Fruit fly (Drosophila melanogaster) whole organism, embryonic: ENCODE results near the gene Gcna.

Source experiments
- CG10209 ChIP-seq: fragments of 200-800 bp; sonication (Bioruptor generic); optimal IDR thresholded peaks from 3 replicates; lab custom pipeline; 2017; ENCODE audit warnings: missing biosample characterization, mild to moderate bottlenecking, missing genetic modification characterization, missing genetic modification reagents
- CG11504 ChIP-seq: fragments of 200-800 bp; sonication (Bioruptor generic); optimal IDR thresholded peaks from 3 replicates; lab custom pipeline; 2019; ENCODE audit warnings: missing biosample characterization, mild to moderate bottlenecking, missing genetic modification characterization, moderate library complexity
- CG13296 ChIP-seq: fragments of 200-800 bp; sonication (Bioruptor generic); optimal IDR thresholded peaks from 3 replicates; lab custom pipeline; 2018; ENCODE audit warnings: missing biosample characterization, mild to moderate bottlenecking, missing genetic modification characterization
- CG14441 ChIP-seq: fragments of 200-800 bp; sonication (Bioruptor generic); IDR thresholded peaks from 2 replicates; pipeline ENCODE4 v1.3.6; 2022; ENCODE audit warnings: missing biosample characterization, missing genetic modification characterization
- CG15601 ChIP-seq: fragments of 200-800 bp; sonication (Bioruptor generic); optimal IDR thresholded peaks from 3 replicates; lab custom pipeline; 2019; ENCODE audit warnings: missing biosample characterization, mild to moderate bottlenecking, missing genetic modification characterization, moderate library complexity
- CG16779 ChIP-seq: fragments of 200-800 bp; sonication (Bioruptor generic); IDR thresholded peaks from 2 replicates; pipeline ENCODE4 v1.3.6; 2022; ENCODE audit warnings: missing biosample characterization, missing genetic modification characterization
- CG17829 ChIP-seq: fragments of 200-800 bp; optimal IDR thresholded peaks from 2 replicates; lab custom pipeline; 2019; ENCODE audit warnings: missing biosample characterization, mild to moderate bottlenecking, missing genetic modification characterization, moderate library complexity
- CG1832 ChIP-seq: fragments of 200-800 bp; sonication (Bioruptor generic); optimal IDR thresholded peaks from 2 replicates; lab custom pipeline; 2017; ENCODE audit warnings: missing biosample characterization, mild to moderate bottlenecking, missing genetic modification characterization, inconsistent platforms
- CG2678 ChIP-seq: fragments of 200-800 bp; sonication (Bioruptor generic); optimal IDR thresholded peaks from 3 replicates; lab custom pipeline; 2019; ENCODE audit warnings: missing biosample characterization, mild to moderate bottlenecking, missing genetic modification characterization, moderate library complexity
- CG30403 ChIP-seq: fragments of 200-800 bp; sonication (Bioruptor generic); optimal IDR thresholded peaks from 3 replicates; lab custom pipeline; 2016; ENCODE audit warnings: missing biosample characterization, missing genetic modification characterization
- CG33213 ChIP-seq: fragments of 200-800 bp; sonication (Bioruptor generic); optimal IDR thresholded peaks from 3 replicates; lab custom pipeline; 2016; ENCODE audit warnings: missing biosample characterization, missing genetic modification characterization
- CG3407 ChIP-seq: fragments of 200-800 bp; sonication (Bioruptor generic); optimal IDR thresholded peaks from 2 replicates; lab custom pipeline; 2018; ENCODE audit warnings: missing biosample characterization, mild to moderate bottlenecking, missing genetic modification characterization
- CG3995 ChIP-seq: fragments of 200-800 bp; sonication (Bioruptor generic); optimal IDR thresholded peaks from 3 replicates; lab custom pipeline; 2016; ENCODE audit warnings: missing biosample characterization, missing genetic modification characterization
- CG6813 ChIP-seq: fragments of 200-800 bp; sonication (Bioruptor generic); optimal IDR thresholded peaks from 2 replicates; lab custom pipeline; 2017; ENCODE audit warnings: missing biosample characterization, missing genetic modification characterization, mild to moderate bottlenecking, moderate library complexity, missing genetic modification reagents
- CG7839 ChIP-seq: fragments of 200-800 bp; sonication (Bioruptor generic); optimal IDR thresholded peaks from 3 replicates; lab custom pipeline; 2018; ENCODE audit warnings: missing biosample characterization, mild to moderate bottlenecking, missing genetic modification characterization, moderate library complexity
- CG8478 ChIP-seq: fragments of >200 bp; optimal IDR thresholded peaks from 2 replicates; lab custom pipeline; 2018
- CG8765 ChIP-seq: fragments of 200-800 bp; sonication (Bioruptor generic); IDR thresholded peaks from 2 replicates; pipeline ENCODE4 v1.3.6; 2022; ENCODE audit warnings: missing biosample characterization, missing genetic modification characterization
- Drgx ChIP-seq: fragments of 200-800 bp; sonication (Bioruptor generic); IDR thresholded peaks from 2 replicates; pipeline ENCODE4 v1.3.6; 2022; ENCODE audit warnings: missing biosample characterization, missing genetic modification characterization
- Ets65A ChIP-seq: fragments of 200-800 bp; sonication (Bioruptor generic); peaks from one replicate; lab custom pipeline; 2016; ENCODE audit warnings: missing biosample characterization, missing genetic modification characterization
- Fer1 ChIP-seq: fragments of 200-800 bp; sonication (Bioruptor generic); optimal IDR thresholded peaks from 2 replicates; lab custom pipeline; 2017; ENCODE audit warnings: missing biosample characterization, mild to moderate bottlenecking, missing genetic modification characterization
- HLH3B ChIP-seq: fragments of 200-800 bp; sonication (Bioruptor generic); IDR thresholded peaks from 2 replicates; pipeline ENCODE4 v1.3.6; 2022; ENCODE audit warnings: missing biosample characterization, missing genetic modification characterization
- Hr78 ChIP-seq, 2 experiments: fragments of 200-800 bp in 1 of 2; fragments of >200 bp in 1 of 2; sonication (Bioruptor generic) in 1 of 2; optimal IDR thresholded peaks; 2 replicates each; lab custom pipeline; 2017 to 2019; ENCODE audit warnings: missing biosample characterization in 2 of 2, missing genetic modification characterization in 2 of 2, mild to moderate bottlenecking in 1 of 2, moderate library complexity in 1 of 2
- MTF-1 ChIP-seq: fragments of 200-800 bp; sonication (Bioruptor generic); optimal IDR thresholded peaks from 2 replicates; lab custom pipeline; 2018; ENCODE audit warnings: missing biosample characterization, mild to moderate bottlenecking, missing genetic modification characterization, borderline replicate concordance
- Med ChIP-seq: fragments of 200-800 bp; sonication (Bioruptor generic); peaks from one replicate; lab custom pipeline; 2016; ENCODE audit warnings: missing biosample characterization, missing genetic modification characterization, mild to moderate bottlenecking, inconsistent platforms, moderate library complexity
- Sry-δ ChIP-seq: fragments of 200-800 bp; sonication (Bioruptor generic); optimal IDR thresholded peaks from 2 replicates; lab custom pipeline; 2016; ENCODE audit warnings: missing biosample characterization, missing genetic modification characterization
- bcd ChIP-seq: fragments of 200-800 bp; sonication (Bioruptor generic); optimal IDR thresholded peaks from 2 replicates; lab custom pipeline; 2017; ENCODE audit warnings: missing biosample characterization, mild to moderate bottlenecking, missing genetic modification characterization
- crp ChIP-seq, 2 experiments: fragments of 200-800 bp; sonication (Bioruptor generic); optimal IDR thresholded peaks; 2 replicates in 1 of 2; 3 replicates in 1 of 2; lab custom pipeline; 2017; ENCODE audit warnings: missing biosample characterization in 2 of 2, missing genetic modification characterization in 2 of 2, mild to moderate bottlenecking in 1 of 2, moderate library complexity in 1 of 2
- dan ChIP-seq: fragments of 200-800 bp; sonication (Bioruptor generic); IDR thresholded peaks from 2 replicates; pipeline ENCODE4 v1.3.6; 2022; ENCODE audit warnings: missing biosample characterization, missing genetic modification characterization
- dmrt99B ChIP-seq: fragments of 200-800 bp; sonication (Bioruptor generic); optimal IDR thresholded peaks from 2 replicates; lab custom pipeline; 2018; ENCODE audit warnings: missing biosample characterization, mild to moderate bottlenecking, missing genetic modification characterization, moderate library complexity
- dpn ChIP-seq, 2 experiments: fragments of 200-800 bp; sonication (Bioruptor generic); optimal IDR thresholded peaks; 3 replicates each; lab custom pipeline; 2016; ENCODE audit warnings: missing biosample characterization in 2 of 2, missing genetic modification characterization in 2 of 2
- fu2 ChIP-seq: fragments of 200-800 bp; sonication (Bioruptor generic); optimal IDR thresholded peaks from 2 replicates; lab custom pipeline; 2016; ENCODE audit warnings: missing biosample characterization, missing genetic modification characterization
- h ChIP-seq: fragments of >200 bp; optimal IDR thresholded peaks from 2 replicates; lab custom pipeline; 2017
- ken ChIP-seq: fragments of 200-800 bp; sonication (Bioruptor generic); IDR thresholded peaks from 3 replicates; pipeline ENCODE4 v1.3.6; 2022; ENCODE audit warnings: missing biosample characterization, missing genetic modification characterization
- knrl ChIP-seq: fragments of 200-800 bp; sonication (Bioruptor generic); IDR thresholded peaks from 3 replicates; pipeline ENCODE4 v1.3.6; 2022; ENCODE audit warnings: missing biosample characterization, missing genetic modification characterization; ENCODE audit not compliant: partially characterized antibody
- lilli ChIP-seq: fragments of 200-800 bp; sonication (Bioruptor generic); optimal IDR thresholded peaks from 3 replicates; lab custom pipeline; 2016; ENCODE audit warnings: missing biosample characterization, missing genetic modification characterization
- lov ChIP-seq, 2 experiments: fragments of 200-800 bp in 1 of 2; fragments of >200 bp in 1 of 2; sonication (Bioruptor generic) in 1 of 2; IDR thresholded peaks in 1 of 2; optimal IDR thresholded peaks in 1 of 2; 2 replicates in 1 of 2; 3 replicates in 1 of 2; pipeline versions ENCODE4 v1.3.6 to Lab custom; 2017 to 2022; ENCODE audit warnings: missing biosample characterization in 1 of 2, missing genetic modification characterization in 1 of 2
- mam ChIP-seq: fragments of 200-800 bp; sonication (Bioruptor generic); optimal IDR thresholded peaks from 3 replicates; lab custom pipeline; 2016; ENCODE audit warnings: missing biosample characterization, missing genetic modification characterization
- odd ChIP-seq: fragments of 200-800 bp; sonication (Bioruptor generic); optimal IDR thresholded peaks from 2 replicates; lab custom pipeline; 2017; ENCODE audit warnings: missing biosample characterization, mild to moderate bottlenecking, missing genetic modification characterization
- otp ChIP-seq: fragments of 200-800 bp; sonication (Bioruptor generic); IDR thresholded peaks from 3 replicates; pipeline ENCODE4, ENCODE4 v1.3.6; 2022; ENCODE audit warnings: missing biosample characterization, missing genetic modification characterization
- pan ChIP-seq, 4 experiments: fragments of >200 bp in 3 of 4; fragments of 200-800 bp in 1 of 4; sonication (Bioruptor generic) in 1 of 4; optimal IDR thresholded peaks in 3 of 4; IDR thresholded peaks in 1 of 4; 2 replicates each; pipeline versions ENCODE4 v1.3.6 to Lab custom; 2017 to 2022; ENCODE audit warnings: missing biosample characterization in 2 of 4, missing genetic modification characterization in 2 of 4, mixed read lengths in 1 of 4
- pnt ChIP-seq: fragments of 200-800 bp; sonication (Bioruptor generic); optimal IDR thresholded peaks from 3 replicates; lab custom pipeline; 2016; ENCODE audit warnings: missing biosample characterization, missing genetic modification characterization
- pzg ChIP-seq: fragments of 200-800 bp; sonication (Bioruptor generic); optimal IDR thresholded peaks from 3 replicates; lab custom pipeline; 2018; ENCODE audit warnings: missing biosample characterization, mild to moderate bottlenecking, missing genetic modification characterization, moderate library complexity
- row ChIP-seq: fragments of 200-800 bp; sonication (Bioruptor generic); IDR thresholded peaks from 3 replicates; pipeline ENCODE4 v1.3.6; 2022; ENCODE audit warnings: missing biosample characterization, missing genetic modification characterization
- shn ChIP-seq: fragments of 200-800 bp; sonication (Bioruptor generic); optimal IDR thresholded peaks from 3 replicates; lab custom pipeline; 2016; ENCODE audit warnings: missing biosample characterization, missing genetic modification characterization
- slbo ChIP-seq: fragments of 200-800 bp; sonication (Bioruptor generic); IDR thresholded peaks from 2 replicates; pipeline ENCODE4 v1.3.6; 2022; ENCODE audit warnings: missing biosample characterization, missing genetic modification characterization
- slp2 ChIP-seq: fragments of 200-800 bp; sonication (Bioruptor generic); optimal IDR thresholded peaks from 2 replicates; lab custom pipeline; 2016; ENCODE audit warnings: missing biosample characterization, missing genetic modification characterization

Gene Gcna

dm6 chrX:1828097-1828496 is 37.5 kb downstream of the Gcna start (continued):
- TF ChIP-seq CG17829 (tag; lab: Kevin White, UChicago) (no peak), mam (GFP tag; lab: Kevin White, UChicago) (no peak)

dm6 chrX:1825912-1826862 is 39.4 kb downstream of the Gcna start:
- TF ChIP-seq CG8478 (lab: Kevin White, UChicago): no peak
- no peak for TF ChIP-seq CG13296
- no peak for TF ChIP-seq lov (optimal IDR thresholded peaks at IDR 0.05; lab: Kevin White, UChicago)
- no peak for TF ChIP-seq lov (GFP tag; IDR thresholded peaks at IDR 0.05; lab: Robert Waterston, UW)
- TF ChIP-seq CG3407 (GFP tag; lab: Kevin White, UChicago): no peak
- no peak for TF ChIP-seq CG1832 (GFP tag; lab: Kevin White, UChicago)
- peak in 1 of 2 experiments; percentile 35 for TF ChIP-seq crp (GFP tag; optimal IDR thresholded peaks at IDR 0.05; lab: Kevin White, UChicago)
- TF ChIP-seq fu2 (GFP tag; lab: Kevin White, UChicago): no peak
- no peak for TF ChIP-seq dan (GFP tag; lab: Robert Waterston, UW)
- no peak for TF ChIP-seq bcd (GFP tag; lab: Kevin White, UChicago)
- TF ChIP-seq CG2678 (tag; lab: Kevin White, UChicago): peak; percentile 1
- peak; percentile 39 for TF ChIP-seq Drgx (GFP tag; lab: Robert Waterston, UW)
- no peak for TF ChIP-seq pan (optimal IDR thresholded peaks at IDR 0.05; lab: Kevin White, UChicago)
- peak in 1 of 2 experiments; percentile 21 for TF ChIP-seq pan (GFP tag; optimal IDR thresholded peaks at IDR 0.05 in 1 of 2, IDR thresholded peaks at IDR 0.05 in 1 of 2)
- TF ChIP-seq pnt: no peak
- TF ChIP-seq pzg: no peak
- no peak for TF ChIP-seq otp (GFP tag; lab: Robert Waterston, UW)
- no peak for TF ChIP-seq CG6813 (GFP tag; lab: Kevin White, UChicago)
- TF ChIP-seq CG8765 (GFP tag; lab: Robert Waterston, UW): no peak
- TF ChIP-seq CG3995 (GFP tag; lab: Kevin White, UChicago): no peak
- no peak for TF ChIP-seq knrl (GFP tag; lab: Robert Waterston, UW)
- no peak for TF ChIP-seq lilli (GFP tag; lab: Kevin White, UChicago)
- TF ChIP-seq Med (GFP tag; lab: Kevin White, UChicago): peak; percentile 40
- TF ChIP-seq dmrt99B (tag; lab: Kevin White, UChicago): peak; percentile 3
- TF ChIP-seq Hr78 (GFP tag; optimal IDR thresholded peaks at IDR 0.05; lab: Kevin White, UChicago): peak in 1 of 2 experiments; percentile 14
- TF ChIP-seq row: 0 out of 3 replicates have a peak, but pooled peaks have one; percentile 11
- TF ChIP-seq CG15601: no peak
- TF ChIP-seq CG33213 (GFP tag; lab: Kevin White, UChicago): no peak
- TF ChIP-seq CG7839: peak; percentile 3
- TF ChIP-seq HLH3B (GFP tag; lab: Robert Waterston, UW): no peak
- TF ChIP-seq CG11504 (tag; lab: Kevin White, UChicago): peak; percentile 25
- TF ChIP-seq slbo (GFP tag; lab: Robert Waterston, UW): 0 out of 2 replicates have a peak, but pooled peaks have one; percentile 4
- TF ChIP-seq Ets65A (GFP tag; lab: Kevin White, UChicago): peak; percentile 91
- TF ChIP-seq, all 482 proteins: peak for 12

dm6 chrX:1824610-1824948 is 41.1 kb downstream of the Gcna start:
- TF ChIP-seq odd (GFP tag; lab: Kevin White, UChicago) (no peak), Fer1 (GFP tag; lab: Kevin White, UChicago) (no peak), dmrt99B (tag; lab: Kevin White, UChicago) (peak; percentile 29), h (no peak), CG6813 (GFP tag; lab: Kevin White, UChicago) (no peak), dpn (GFP tag; optimal IDR thresholded peaks at IDR 0.05; lab: Kevin White, UChicago) (peak in 1 of 2 experiments; percentile 15), CG14441 (GFP tag; lab: Robert Waterston, UW) (0 out of 2 replicates have a peak, but pooled peaks have one; percentile 33), MTF-1 (no peak), CG30403 (GFP tag; lab: Kevin White, UChicago) (no peak), Sry-δ (GFP tag; lab: Kevin White, UChicago) (no peak), slp2 (GFP tag; lab: Kevin White, UChicago) (no peak), shn (no peak), CG10209 (GFP tag; lab: Kevin White, UChicago) (no peak), ken (GFP tag; lab: Robert Waterston, UW) (no peak), Hr78 (GFP tag; optimal IDR thresholded peaks at IDR 0.05; lab: Kevin White, UChicago) (peak in 1 of 2 experiments; percentile 45), CG16779 (GFP tag; lab: Robert Waterston, UW) (no peak)
